Worm (Caenorhabditis elegans) whole organism, early embryonic: Measurements from ENCODE around the gene C50C3.19.

Experiments used
- ama-1 ChIP-seq: fragments of 150-350 bp; optimal IDR thresholded peaks from 2 replicates; lab custom pipeline; 2014
- ceh-36 ChIP-seq: sonication (generic microtip); optimal IDR thresholded peaks from 2 replicates; lab custom pipeline; 2016; ENCODE audit warnings: missing genetic modification characterization, inconsistent platforms, missing compliant biosample characterization

ce11 chrIII:8178924-8179323 is 11.7 kb upstream of the C50C3.19 start, which contains the start of gene C50C3.5:
- TF ChIP-seq ama-1 (lab: Kevin White, UChicago): no peak
- TF ChIP-seq ceh-36 (tag; lab: Kevin White, UChicago): no peak
